Worm (Caenorhabditis elegans): ENCODE results near the gene mrpl-20.
A peak's percentile ranks its signal among the peaks of the same experiment; 100 is the strongest.
"Not testable (repeated sequence)": the region's sequence is repeated elsewhere in the genome, so short reads cannot be mapped to it uniquely, and the experiment has no call there.

Gene mrpl-20

DNA sequence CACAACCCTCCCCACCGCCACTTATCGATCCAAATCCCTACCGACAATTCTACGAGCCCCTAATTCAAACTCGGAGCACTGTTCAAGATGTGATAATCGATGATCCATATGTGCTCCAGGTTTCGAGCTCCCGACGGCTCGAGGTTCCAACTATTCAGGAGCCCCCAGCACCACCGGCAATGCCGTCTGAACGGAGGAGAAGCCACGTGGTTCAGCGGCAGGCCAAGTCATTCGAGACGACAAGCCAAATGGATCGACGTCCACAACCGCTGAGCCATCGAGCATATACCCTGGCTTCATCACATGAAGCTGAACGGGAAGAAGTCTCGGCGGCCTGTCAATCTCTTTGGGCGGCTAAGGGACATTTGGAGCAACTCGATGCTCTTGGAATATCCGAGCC lies 37.5 kb upstream of the mrpl-20 start:
- TF ChIP-seq cog-1 (tag; optimal IDR thresholded peaks at IDR 0.05) (no peak), T22C8.4 (GFP tag; IDR thresholded peaks at IDR 0.05) (no peak), ref-1 (GFP tag; conservative IDR thresholded peaks at IDR 0.05) (no peak), tab-1 (GFP tag; IDR thresholded peaks at IDR 0.05) (no peak), ztf-29 (GFP tag; IDR thresholded peaks at IDR 0.05) (no peak), klf-2 (GFP tag; conservative IDR thresholded peaks at IDR 0.05) (no peak), med-1 (GFP tag; optimal IDR thresholded peaks at IDR 0.05; ENCODE audit: insufficient read depth) (no peak), flt-1 (GFP tag; IDR thresholded peaks at IDR 0.05) (no peak), ztf-23 (GFP tag; IDR thresholded peaks at IDR 0.05) (no peak)

- TF ChIP-seq med-1 (GFP tag; optimal IDR thresholded peaks at IDR 0.05; ENCODE audit: insufficient read depth) (no peak), ref-1 (GFP tag; conservative IDR thresholded peaks at IDR 0.05) (no peak), klf-2 (GFP tag; conservative IDR thresholded peaks at IDR 0.05) (no peak), ztf-29 (GFP tag; IDR thresholded peaks at IDR 0.05) (no peak), tab-1 (GFP tag; IDR thresholded peaks at IDR 0.05) (no peak), flt-1 (GFP tag; IDR thresholded peaks at IDR 0.05) (no peak), cog-1 (tag; optimal IDR thresholded peaks at IDR 0.05) (no peak), T22C8.4 (GFP tag; IDR thresholded peaks at IDR 0.05) (no peak), ztf-23 (GFP tag; IDR thresholded peaks at IDR 0.05) (no peak)
Measured at ce11 chrII:13304339-13304938, 33.6 kb upstream of the mrpl-20 start.

DNA sequence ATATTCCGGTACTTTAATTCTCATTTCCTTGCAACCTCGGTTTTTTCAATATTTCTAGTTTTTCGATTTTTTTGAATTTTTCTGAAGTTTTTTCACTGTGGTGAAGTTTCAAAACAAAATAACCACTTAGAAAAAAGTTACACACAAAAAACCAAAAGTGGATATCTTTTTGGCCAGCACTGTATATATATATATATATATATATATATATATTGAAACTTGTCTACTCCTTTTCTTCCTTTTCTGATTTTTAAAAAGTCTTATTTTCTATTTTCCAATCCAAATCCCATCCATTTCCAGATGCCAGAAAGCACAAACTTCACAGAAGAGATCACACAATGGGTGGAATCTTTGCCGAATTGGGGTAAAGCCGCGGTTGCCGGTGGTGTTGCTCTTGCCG lies 29.1 kb upstream of the mrpl-20 start, which contains the start of gene faxc-2:
Gene faxc-2, plus strand, starts transcription at position 301 of the 400 bp plus-strand sequence.
- not testable (repeated sequence) for TF ChIP-seq cog-1 (tag; optimal IDR thresholded peaks at IDR 0.05); flt-1 (GFP tag; IDR thresholded peaks at IDR 0.05); med-1 (GFP tag; optimal IDR thresholded peaks at IDR 0.05; ENCODE audit: insufficient read depth)

- TF ChIP-seq cog-1 (tag; optimal IDR thresholded peaks at IDR 0.05) (no peak), flt-1 (GFP tag; IDR thresholded peaks at IDR 0.05) (no peak), klf-2 (GFP tag; conservative IDR thresholded peaks at IDR 0.05) (no peak), tab-1 (GFP tag; IDR thresholded peaks at IDR 0.05) (no peak), T22C8.4 (GFP tag; IDR thresholded peaks at IDR 0.05) (no peak), med-1 (GFP tag; optimal IDR thresholded peaks at IDR 0.05; ENCODE audit: insufficient read depth) (no peak), ref-1 (GFP tag; conservative IDR thresholded peaks at IDR 0.05) (no peak), ztf-29 (GFP tag; IDR thresholded peaks at IDR 0.05) (no peak), ztf-23 (GFP tag; IDR thresholded peaks at IDR 0.05) (no peak)
Measured at ce11 chrII:13310230-13310629, 27.9 kb upstream of the mrpl-20 start.

DNA sequence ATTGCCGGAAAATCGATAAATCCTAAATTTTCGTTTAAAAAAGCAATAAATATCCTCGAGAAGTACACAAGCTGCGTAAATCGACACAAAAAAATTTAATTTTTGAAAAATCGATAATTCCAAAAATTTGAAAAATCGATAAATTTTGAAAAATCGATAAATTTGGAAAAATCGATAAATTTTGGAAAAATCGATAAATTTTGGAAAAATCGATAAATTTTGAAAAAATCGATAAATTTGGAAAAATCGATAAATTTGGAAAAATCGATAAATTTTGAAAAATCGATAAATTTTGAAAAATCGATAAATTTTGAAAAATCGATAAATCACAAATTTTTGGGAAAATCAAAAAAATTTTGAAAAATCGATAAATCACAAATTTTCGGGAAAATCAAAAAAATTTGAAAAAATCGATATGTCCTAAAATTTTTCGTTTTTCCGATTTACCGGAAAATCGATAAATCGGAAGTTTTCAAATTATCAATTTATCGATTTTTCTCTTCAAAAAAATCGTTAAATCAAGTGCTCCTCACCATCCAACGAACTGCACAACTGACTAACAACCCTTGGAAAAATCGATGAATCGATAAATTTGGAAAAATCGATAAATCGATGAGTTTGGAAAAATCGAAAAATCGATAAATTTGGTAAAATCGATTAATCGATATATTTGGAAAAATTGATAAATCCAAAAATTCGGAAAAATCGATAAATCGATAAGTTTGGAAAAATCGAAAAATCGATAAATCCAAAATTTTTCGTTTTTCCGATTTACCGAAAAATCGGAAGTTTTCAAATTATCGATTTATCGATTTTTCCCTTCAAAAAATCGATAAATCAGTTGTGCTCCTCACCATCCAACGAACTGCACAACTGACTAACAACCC lies 22.2 kb upstream of the mrpl-20 start:
- no peak for TF ChIP-seq med-1 (GFP tag; optimal IDR thresholded peaks at IDR 0.05; ENCODE audit: insufficient read depth)
- no peak for TF ChIP-seq cog-1 (tag; optimal IDR thresholded peaks at IDR 0.05)
- TF ChIP-seq T22C8.4 (GFP tag; IDR thresholded peaks at IDR 0.05): peak; percentile 100
- no peak for TF ChIP-seq ztf-29 (GFP tag; IDR thresholded peaks at IDR 0.05)
- no peak for TF ChIP-seq flt-1 (GFP tag; IDR thresholded peaks at IDR 0.05)
- TF ChIP-seq ztf-23 (GFP tag; IDR thresholded peaks at IDR 0.05): no peak

ce11 chrII:13316630-13317029 lies 21.5 kb upstream of the mrpl-20 start:
- TF ChIP-seq ztf-23 (GFP tag; IDR thresholded peaks at IDR 0.05) (no peak), flt-1 (GFP tag; IDR thresholded peaks at IDR 0.05) (no peak)

DNA sequence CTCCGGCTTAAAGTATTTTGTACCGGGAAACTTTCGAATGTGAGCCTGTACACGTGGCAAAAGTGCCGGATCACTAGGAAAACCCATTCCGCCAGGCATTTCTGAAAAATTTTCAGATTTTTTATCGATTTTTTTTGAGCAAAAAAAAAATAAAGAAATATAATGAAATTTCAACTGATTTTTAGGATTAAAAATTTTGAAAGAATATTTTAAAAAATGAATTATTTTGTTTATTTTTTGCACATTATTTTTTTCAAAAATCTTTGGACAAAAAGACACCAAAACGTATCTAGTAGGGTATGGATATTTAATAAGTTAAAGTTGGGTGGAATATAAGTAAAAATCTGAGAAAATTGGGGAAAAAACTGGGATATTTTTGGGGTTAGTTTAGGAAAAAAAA lies 17.3 kb upstream of the mrpl-20 start, which contains the start of gene mac-1:
Gene mac-1, minus strand, starts transcription at position 101 of the 400 bp plus-strand sequence.
- TF ChIP-seq tab-1 (GFP tag; IDR thresholded peaks at IDR 0.05): no peak
- no peak for TF ChIP-seq klf-2 (GFP tag; conservative IDR thresholded peaks at IDR 0.05)
- no peak for TF ChIP-seq cog-1 (tag; optimal IDR thresholded peaks at IDR 0.05)
- no peak for TF ChIP-seq T22C8.4 (GFP tag; IDR thresholded peaks at IDR 0.05)
- TF ChIP-seq ztf-23 (GFP tag; IDR thresholded peaks at IDR 0.05): no peak
- TF ChIP-seq ref-1 (GFP tag; conservative IDR thresholded peaks at IDR 0.05): no peak
- TF ChIP-seq med-1 (GFP tag; optimal IDR thresholded peaks at IDR 0.05; ENCODE audit: insufficient read depth): no peak
- no peak for TF ChIP-seq ztf-29 (GFP tag; IDR thresholded peaks at IDR 0.05)
- no peak for TF ChIP-seq flt-1 (GFP tag; IDR thresholded peaks at IDR 0.05)

- TF ChIP-seq tab-1 (GFP tag; IDR thresholded peaks at IDR 0.05) (no peak), flt-1 (GFP tag; IDR thresholded peaks at IDR 0.05) (no peak), ztf-29 (GFP tag; IDR thresholded peaks at IDR 0.05) (no peak), ref-1 (GFP tag; conservative IDR thresholded peaks at IDR 0.05) (no peak), T22C8.4 (GFP tag; IDR thresholded peaks at IDR 0.05) (no peak), klf-2 (GFP tag; conservative IDR thresholded peaks at IDR 0.05) (no peak), med-1 (GFP tag; optimal IDR thresholded peaks at IDR 0.05; ENCODE audit: insufficient read depth) (no peak), cog-1 (tag; optimal IDR thresholded peaks at IDR 0.05) (no peak), ztf-23 (GFP tag; IDR thresholded peaks at IDR 0.05) (no peak)
Measured at ce11 chrII:13321235-13321634, 16.8 kb upstream of the mrpl-20 start.

DNA sequence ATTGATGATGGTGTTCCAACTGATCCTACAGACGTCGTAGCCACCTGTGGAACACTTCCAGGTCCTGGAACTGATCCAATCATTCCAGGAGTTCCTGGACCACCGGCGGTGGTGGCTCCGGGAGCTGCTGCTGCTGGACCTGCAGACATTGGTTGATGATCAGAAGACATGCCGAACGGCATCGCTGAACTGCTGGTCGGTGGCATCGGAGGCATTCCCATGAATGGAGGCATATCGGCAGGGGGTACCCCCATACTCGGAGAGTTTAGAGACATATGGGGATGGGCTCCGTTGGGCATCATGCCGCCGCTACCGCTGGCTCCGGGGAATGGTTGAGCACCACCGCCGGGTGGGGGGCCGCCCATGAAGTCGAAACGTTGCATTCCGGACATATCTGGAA lies 12.8 kb upstream of the mrpl-20 start:
- TF ChIP-seq ztf-29 (GFP tag; IDR thresholded peaks at IDR 0.05): no peak
- 0 out of 2 replicates have a peak, but pooled peaks have one; percentile 22 for TF ChIP-seq klf-2 (GFP tag; conservative IDR thresholded peaks at IDR 0.05)

- no peak for TF ChIP-seq med-1 (GFP tag; optimal IDR thresholded peaks at IDR 0.05; ENCODE audit: insufficient read depth)
- no peak for TF ChIP-seq klf-2 (GFP tag; conservative IDR thresholded peaks at IDR 0.05)
- TF ChIP-seq flt-1 (GFP tag; IDR thresholded peaks at IDR 0.05): no peak
- TF ChIP-seq ref-1 (GFP tag; conservative IDR thresholded peaks at IDR 0.05): no peak
- TF ChIP-seq tab-1 (GFP tag; IDR thresholded peaks at IDR 0.05): no peak
- TF ChIP-seq ztf-29 (GFP tag; IDR thresholded peaks at IDR 0.05): no peak
- no peak for TF ChIP-seq cog-1 (tag; optimal IDR thresholded peaks at IDR 0.05)
- no peak for TF ChIP-seq ztf-23 (GFP tag; IDR thresholded peaks at IDR 0.05)
- no peak for TF ChIP-seq T22C8.4 (GFP tag; IDR thresholded peaks at IDR 0.05)
Measured at ce11 chrII:13326478-13326877, 11.6 kb upstream of the mrpl-20 start.

Data from whole organism, midembryonic.